Worm (Caenorhabditis elegans) whole organism, L3 larva: ENCODE results near the gene R04B5.5.

Source experiments
- elt-3 ChIP-seq, 3 experiments: fragments of 150-350 bp in 1 of 3; sonication (generic microtip) in 2 of 3; optimal IDR thresholded peaks; 2 replicates in 2 of 3; 4 replicates in 1 of 3; lab custom pipeline; 2014 to 2017; ENCODE audit warnings: missing biosample characterization in 3 of 3, missing genetic modification characterization in 3 of 3
- mml-1 ChIP-seq: fragments of 150-350 bp; sonication (generic microtip); optimal IDR thresholded peaks from 3 replicates; lab custom pipeline; 2014; ENCODE audit warnings: missing biosample characterization, missing genetic modification characterization
- nhr-76 ChIP-seq: fragments of 150-350 bp; sonication (generic microtip); optimal IDR thresholded peaks from 5 replicates; lab custom pipeline; 2014; ENCODE audit warnings: missing biosample characterization, missing genetic modification characterization

ce11 chrV:10070541-10070940, 16.7 kb upstream of the R04B5.5 start, which contains the start of gene nhr-192:
- TF ChIP-seq elt-3 (tag; optimal IDR thresholded peaks at IDR 0.05; lab: Kevin White, UChicago) (no peak), nhr-76 (tag; lab: Kevin White, UChicago) (no peak), mml-1 (tag; lab: Kevin White, UChicago) (no peak)
